Worm (Caenorhabditis elegans) whole organism, young adult: ENCODE results near the gene C31A11.13.

Source experiments
- B0035.1 ChIP-seq: sonication (generic microtip); optimal IDR thresholded peaks from 2 replicates; lab custom pipeline; 2016; ENCODE audit warnings: missing genetic modification characterization, mild to moderate bottlenecking, missing compliant biosample characterization, missing genotype, missing genetic modification reagents
- D2030.7 ChIP-seq: fragments of 200-800 bp; sonication (Bioruptor generic); IDR thresholded peaks from 2 replicates; pipeline ENCODE4 v1.3.6; 2022; ENCODE audit warnings: missing genetic modification reagents, missing genetic modification characterization, missing compliant biosample characterization
- F39B2.1 ChIP-seq: fragments of 200-800 bp; sonication (Bioruptor generic); IDR thresholded peaks from 2 replicates; pipeline ENCODE4 v1.3.6; 2022; ENCODE audit warnings: missing genetic modification reagents, missing genetic modification characterization, missing compliant biosample characterization
- F52B5.7 ChIP-seq: sonication (generic microtip); optimal IDR thresholded peaks from 2 replicates; lab custom pipeline; 2016; ENCODE audit warnings: mild to moderate bottlenecking, missing genetic modification characterization, missing compliant biosample characterization
- F57A8.1 ChIP-seq: fragments of 200-800 bp; sonication (Bioruptor generic); optimal IDR thresholded peaks from 2 replicates; lab custom pipeline; 2018; ENCODE audit warnings: mild to moderate bottlenecking, missing genetic modification characterization, moderate library complexity, missing compliant biosample characterization
- T07F8.4 ChIP-seq: sonication (generic microtip); optimal IDR thresholded peaks from 2 replicates; lab custom pipeline; 2016; ENCODE audit warnings: mild to moderate bottlenecking, missing genetic modification characterization, moderate library complexity, missing compliant biosample characterization
- Y53F4B.3 ChIP-seq: fragments of 200-800 bp; sonication (Bioruptor generic); IDR thresholded peaks from 2 replicates; pipeline ENCODE4 v1.3.6; 2022; ENCODE audit warnings: missing genetic modification reagents, missing genetic modification characterization, missing compliant biosample characterization
- Y79H2A.3 ChIP-seq: fragments of 200-800 bp; sonication (Bioruptor generic); conservative IDR thresholded peaks from 2 replicates; pipeline ENCODE4 v1.3.6; 2022; ENCODE audit warnings: missing genetic modification reagents, missing genetic modification characterization, missing compliant biosample characterization
- ZK185.1 ChIP-seq: sonication (generic microtip); optimal IDR thresholded peaks from 2 replicates; lab custom pipeline; 2016; ENCODE audit warnings: mild to moderate bottlenecking, missing genetic modification characterization, missing compliant biosample characterization; ENCODE audit not compliant: poor library complexity, severe bottlenecking
- ama-1 ChIP-seq, 3 experiments: fragments of 150-350 bp in 1 of 3; sonication (generic microtip) in 2 of 3; optimal IDR thresholded peaks; 2 replicates each; lab custom pipeline; 2014 to 2018; ENCODE audit warnings: missing biosample characterization in 2 of 3, missing genetic modification characterization in 2 of 3, missing genetic modification reagents in 2 of 3
- aptf-2 ChIP-seq: fragments of 200-800 bp; sonication (Bioruptor generic); conservative IDR thresholded peaks from 2 replicates; pipeline ENCODE4 v1.3.6; 2022; ENCODE audit warnings: missing genetic modification reagents, missing genetic modification characterization, missing compliant biosample characterization
- aptf-3 ChIP-seq: fragments of 200-800 bp; sonication (Bioruptor generic); IDR thresholded peaks from 2 replicates; pipeline ENCODE4 v1.3.6; 2022; ENCODE audit warnings: missing genetic modification characterization, missing compliant biosample characterization
- athp-1 ChIP-seq: sonication (generic microtip); optimal IDR thresholded peaks from 2 replicates; lab custom pipeline; 2017; ENCODE audit warnings: mild to moderate bottlenecking, missing genetic modification characterization, missing compliant biosample characterization
- attf-3 ChIP-seq: fragments of 200-800 bp; sonication (Bioruptor generic); conservative IDR thresholded peaks from 2 replicates; pipeline ENCODE4 v1.3.6; 2022; ENCODE audit warnings: missing genetic modification reagents, missing genetic modification characterization, missing compliant biosample characterization
- ceh-40 ChIP-seq: fragments of 200-800 bp; sonication (Bioruptor generic); IDR thresholded peaks from 2 replicates; pipeline ENCODE4 v1.3.6; 2022; ENCODE audit warnings: missing genetic modification characterization, missing compliant biosample characterization
- ceh-58 ChIP-seq: fragments of 200-800 bp; sonication (Bioruptor generic); IDR thresholded peaks from 2 replicates; pipeline ENCODE4 v1.3.6; 2022; ENCODE audit warnings: missing genetic modification characterization, missing compliant biosample characterization
- chd-7 ChIP-seq: sonication (generic microtip); optimal IDR thresholded peaks from 2 replicates; lab custom pipeline; 2016; ENCODE audit warnings: mild to moderate bottlenecking, missing genetic modification characterization, moderate library complexity, missing compliant biosample characterization
- die-1 ChIP-seq: sonication (generic microtip); optimal IDR thresholded peaks from 2 replicates; lab custom pipeline; 2016; ENCODE audit warnings: missing genotype, mild to moderate bottlenecking, missing genetic modification characterization, missing compliant biosample characterization
- dpl-1 ChIP-seq: fragments of 150-350 bp; optimal IDR thresholded peaks from 2 replicates; lab custom pipeline; 2014; ENCODE audit warnings: missing biosample characterization, missing genetic modification reagents, missing genetic modification characterization
- egrh-3 ChIP-seq: fragments of 200-800 bp; sonication (Bioruptor generic); IDR thresholded peaks from 2 replicates; pipeline ENCODE4 v1.3.6; 2022; ENCODE audit warnings: missing genetic modification reagents, missing genetic modification characterization, missing compliant biosample characterization
- ekl-4 ChIP-seq: fragments of 200-800 bp; sonication (Bioruptor generic); IDR thresholded peaks from 2 replicates; pipeline ENCODE4 v1.3.6; 2022; ENCODE audit warnings: missing genetic modification reagents, missing genetic modification characterization, missing compliant biosample characterization
- hsf-1 ChIP-seq: fragments of 200-800 bp; sonication (Bioruptor generic); IDR thresholded peaks from 2 replicates; pipeline ENCODE4 v1.3.6; 2022; ENCODE audit warnings: missing genetic modification reagents, missing genetic modification characterization, missing compliant biosample characterization
- lag-1 ChIP-seq: fragments of 200-800 bp; sonication (Bioruptor generic); IDR thresholded peaks from 2 replicates; pipeline ENCODE4 v1.3.6; 2022; ENCODE audit warnings: missing genetic modification reagents, missing genetic modification characterization, missing compliant biosample characterization
- let-607 ChIP-seq, 2 experiments: fragments of 200-800 bp in 1 of 2; sonication (Bioruptor generic) in 1 of 2; sonication (generic microtip) in 1 of 2; optimal IDR thresholded peaks; 2 replicates each; lab custom pipeline; 2016 to 2018; ENCODE audit warnings: mild to moderate bottlenecking in 2 of 2, missing compliant biosample characterization in 2 of 2, missing genetic modification characterization in 2 of 2, moderate library complexity in 2 of 2, missing genotype in 1 of 2
- lin-40 ChIP-seq: sonication (generic microtip); optimal IDR thresholded peaks from 2 replicates; lab custom pipeline; 2016; ENCODE audit warnings: missing genetic modification characterization, mild to moderate bottlenecking, missing compliant biosample characterization, missing genotype, missing genetic modification reagents
- lir-1 ChIP-seq: fragments of 200-800 bp; sonication (Bioruptor generic); conservative IDR thresholded peaks from 2 replicates; pipeline ENCODE4 v1.3.6; 2022; ENCODE audit warnings: missing genetic modification reagents, missing genetic modification characterization, missing compliant biosample characterization
- madf-10 ChIP-seq: sonication (generic microtip); optimal IDR thresholded peaks from 2 replicates; lab custom pipeline; 2016; ENCODE audit warnings: mild to moderate bottlenecking, missing genetic modification characterization, missing compliant biosample characterization
- nfya-2 ChIP-seq: fragments of 200-800 bp; sonication (Bioruptor generic); IDR thresholded peaks from 2 replicates; pipeline ENCODE4 v1.3.6; 2022; ENCODE audit warnings: missing genetic modification reagents, missing genetic modification characterization, missing compliant biosample characterization
- nhr-179 ChIP-seq: sonication (generic microtip); optimal IDR thresholded peaks from 2 replicates; lab custom pipeline; 2016; ENCODE audit warnings: mild to moderate bottlenecking, missing genetic modification characterization, missing compliant biosample characterization
- nhr-80 ChIP-seq: sonication (generic microtip); optimal IDR thresholded peaks from 2 replicates; lab custom pipeline; 2016; ENCODE audit warnings: missing genetic modification characterization, missing compliant biosample characterization
- rec-8 ChIP-seq, 2 experiments: sonication (generic microtip); optimal IDR thresholded peaks; 2 replicates each; lab custom pipeline; 2016; ENCODE audit warnings: mild to moderate bottlenecking in 2 of 2, missing genetic modification characterization in 2 of 2, missing genetic modification reagents in 2 of 2, missing genotype in 2 of 2, missing biosample characterization in 1 of 2, missing compliant biosample characterization in 1 of 2, moderate library complexity in 1 of 2
- sdz-38 ChIP-seq: sonication (generic microtip); optimal IDR thresholded peaks from 2 replicates; lab custom pipeline; 2016; ENCODE audit warnings: missing genotype, missing genetic modification characterization, missing compliant biosample characterization
- sptf-2 ChIP-seq: fragments of 200-800 bp; sonication (Bioruptor generic); optimal IDR thresholded peaks from 2 replicates; lab custom pipeline; 2018; ENCODE audit warnings: mild to moderate bottlenecking, missing genetic modification characterization, missing compliant biosample characterization
- tbp1 ChIP-seq: fragments of 200-800 bp; sonication (Bioruptor generic); optimal IDR thresholded peaks from 2 replicates; lab custom pipeline; 2018; ENCODE audit warnings: mild to moderate bottlenecking, missing genetic modification characterization, missing compliant biosample characterization
- tbx-9 ChIP-seq: sonication (generic microtip); optimal IDR thresholded peaks from 2 replicates; lab custom pipeline; 2016; ENCODE audit warnings: borderline replicate concordance, missing genetic modification characterization, inconsistent platforms, missing compliant biosample characterization
- tlf-1 ChIP-seq: fragments of 200-800 bp; sonication (Bioruptor generic); optimal IDR thresholded peaks from 2 replicates; lab custom pipeline; 2018; ENCODE audit warnings: mild to moderate bottlenecking, missing genetic modification characterization, missing compliant biosample characterization
- unc-130 ChIP-seq: sonication (generic microtip); optimal IDR thresholded peaks from 2 replicates; lab custom pipeline; 2016; ENCODE audit warnings: missing genetic modification reagents, missing genetic modification characterization, missing compliant biosample characterization
- ztf-22 ChIP-seq: fragments of 200-800 bp; sonication (Bioruptor generic); optimal IDR thresholded peaks from 2 replicates; lab custom pipeline; 2018; ENCODE audit warnings: mild to moderate bottlenecking, missing genetic modification characterization, moderate library complexity, missing compliant biosample characterization
- ztf-26 ChIP-seq: sonication (generic microtip); optimal IDR thresholded peaks from 2 replicates; lab custom pipeline; 2017; ENCODE audit warnings: missing genetic modification characterization, missing compliant biosample characterization
- ztf-3 ChIP-seq: fragments of 200-800 bp; sonication (Bioruptor generic); optimal IDR thresholded peaks from 2 replicates; lab custom pipeline; 2018; ENCODE audit warnings: mild to moderate bottlenecking, missing genetic modification characterization, missing compliant biosample characterization

The C31A11.13 gene

ce11 chrV:16300276-16300675 is 2.1 kb downstream of the C31A11.13 start, which contains the start of gene srbc-82:
TSS of gene srbc-82 (plus strand) at chrV:16300576.
- no peak for TF ChIP-seq ZK185.1 (tag; lab: Kevin White, UChicago)
- TF ChIP-seq unc-130 = no peak
- TF ChIP-seq rec-8 (tag; optimal IDR thresholded peaks at IDR 0.05; lab: Kevin White, UChicago) = no peak
- no peak for TF ChIP-seq egrh-3
- TF ChIP-seq ztf-3 (GFP tag; lab: Kevin White, UChicago) = no peak
- no peak for TF ChIP-seq tbp1 (GFP tag; lab: Kevin White, UChicago)

ce11 chrV:16299834-16300233 is 2.5 kb downstream of the C31A11.13 start:
- no peak for TF ChIP-seq T07F8.4 (tag; lab: Kevin White, UChicago)
- TF ChIP-seq dpl-1 (GFP tag; lab: Kevin White, UChicago) = no peak
- peak; percentile 97 for TF ChIP-seq madf-10 (tag; lab: Kevin White, UChicago)
- TF ChIP-seq F39B2.1 (GFP tag; lab: Robert Waterston, UW) = no peak
- TF ChIP-seq Y79H2A.3 (GFP tag; lab: Robert Waterston, UW) = no peak

ce11 chrV:16298669-16299068 is 3.7 kb downstream of the C31A11.13 start, which contains the start of gene srbc-84:
TSS of gene srbc-84 (plus strand) at chrV:16298969.
- TF ChIP-seq let-607 (tag; optimal IDR thresholded peaks at IDR 0.05; lab: Kevin White, UChicago) (no peak), ama-1 (optimal IDR thresholded peaks at IDR 0.05; lab: Kevin White, UChicago) (no peak), ama-1 (GFP tag; optimal IDR thresholded peaks at IDR 0.05; lab: Kevin White, UChicago) (no peak), tlf-1 (GFP tag; lab: Kevin White, UChicago) (no peak), die-1 (no peak), tbp1 (GFP tag; lab: Kevin White, UChicago) (no peak), B0035.1 (tag; lab: Kevin White, UChicago) (no peak)
- TF ChIP-seq, all 124 proteins: peak for 0

- TF ChIP-seq sdz-38 (tag; lab: Kevin White, UChicago) = no peak
- no peak for TF ChIP-seq aptf-3 (GFP tag; lab: Robert Waterston, UW)
- no peak for TF ChIP-seq F57A8.1 (GFP tag; lab: Kevin White, UChicago)
- no peak for TF ChIP-seq lir-1
- no peak for TF ChIP-seq nfya-2 (GFP tag; lab: Robert Waterston, UW)
- no peak for TF ChIP-seq Y53F4B.3 (GFP tag; lab: Robert Waterston, UW)
- no peak for TF ChIP-seq ceh-40 (GFP tag; lab: Robert Waterston, UW)
- no peak for TF ChIP-seq aptf-2 (GFP tag; lab: Robert Waterston, UW)
Measured at ce11 chrV:16297070-16297469, 5.3 kb downstream of the C31A11.13 start, which contains the start of gene srbc-83. TSS of gene srbc-83 (plus strand) at chrV:16297370.

ce11 chrV:16292409-16292808 is 9.9 kb downstream of the C31A11.13 start, which contains the start of gene oac-5:
TSS of gene oac-5 (plus strand) at chrV:16292709.
- peak; percentile 15 for TF ChIP-seq nhr-80 (tag; lab: Kevin White, UChicago)
- no peak for TF ChIP-seq attf-3
- no peak for TF ChIP-seq D2030.7 (GFP tag; lab: Robert Waterston, UW)
- no peak for TF ChIP-seq ceh-58 (GFP tag; lab: Robert Waterston, UW)
- no peak for TF ChIP-seq F52B5.7 (tag; lab: Kevin White, UChicago)

ce11 chrV:16287619-16288018 is 14.7 kb downstream of the C31A11.13 start, which contains the start of gene F28G4.3:
TSS of gene F28G4.3 (minus strand) at chrV:16287719.
- no peak for TF ChIP-seq tbx-9 (tag; lab: Kevin White, UChicago)
- TF ChIP-seq ztf-26 (tag; lab: Kevin White, UChicago) = no peak
- TF ChIP-seq chd-7 (tag; lab: Kevin White, UChicago) = no peak
- TF ChIP-seq lin-40 (tag; lab: Kevin White, UChicago) = no peak
- no peak for TF ChIP-seq sptf-2
- no peak for TF ChIP-seq ekl-4
- no peak for TF ChIP-seq athp-1
- no peak for TF ChIP-seq lag-1 (GFP tag; lab: Robert Waterston, UW)
- no peak for TF ChIP-seq ztf-22 (GFP tag; lab: Kevin White, UChicago)
- no peak for TF ChIP-seq hsf-1 (GFP tag; lab: Robert Waterston, UW)
- TF ChIP-seq nhr-179 = no peak
